Worm (Caenorhabditis elegans) whole organism, dauer: ENCODE data around the gene B0563.6.

ENCODE experiments used
- unc-62 ChIP-seq: sonication (generic microtip); optimal IDR thresholded peaks from 2 replicates; lab custom pipeline; 2017; ENCODE audit warnings: missing biosample characterization, missing genetic modification reagents, missing genetic modification characterization

The B0563.6 gene

DNA sequence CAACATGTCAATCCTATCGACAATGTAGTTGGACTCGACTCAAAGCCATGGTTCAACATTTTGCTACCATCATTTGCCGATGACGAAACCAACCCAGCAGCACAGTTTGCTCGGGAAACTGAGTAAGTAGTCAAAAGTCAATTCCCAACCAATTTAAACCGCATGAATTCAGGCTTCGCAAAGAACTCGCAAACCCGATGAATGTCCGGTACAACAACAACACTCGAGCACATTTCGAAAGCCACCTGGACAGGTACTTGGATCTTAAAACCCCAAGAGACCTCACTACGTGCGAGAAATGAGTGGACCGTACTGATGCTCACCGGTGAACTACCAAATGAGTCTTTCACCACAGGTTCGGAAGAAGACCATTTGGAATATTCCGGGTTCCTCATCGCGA, 56.6 kb downstream of the B0563.6 start:
- TF ChIP-seq unc-62: no peak
